Worm (Caenorhabditis elegans) whole organism, L3 larva: ENCODE results near the gene osm-9.

Source experiments
- ceh-9 ChIP-seq: sonication (generic microtip); optimal IDR thresholded peaks from 2 replicates; lab custom pipeline; 2018; ENCODE audit warnings: missing biosample characterization, missing genetic modification characterization
- elt-1 ChIP-seq: fragments of 150-350 bp; optimal IDR thresholded peaks from 2 replicates; lab custom pipeline; 2014; ENCODE audit warnings: missing biosample characterization, missing genetic modification characterization
- elt-2 ChIP-seq: sonication (generic microtip); optimal IDR thresholded peaks from 2 replicates; lab custom pipeline; 2016; ENCODE audit warnings: missing genetic modification reagents, mild to moderate bottlenecking, missing genetic modification characterization, missing compliant biosample characterization
- elt-3 ChIP-seq, 3 experiments: fragments of 150-350 bp in 1 of 3; sonication (generic microtip) in 2 of 3; optimal IDR thresholded peaks; 2 replicates in 2 of 3; 4 replicates in 1 of 3; lab custom pipeline; 2014 to 2017; ENCODE audit warnings: missing biosample characterization in 3 of 3, missing genetic modification characterization in 3 of 3
- fkh-10 ChIP-seq: sonication (generic microtip); optimal IDR thresholded peaks from 2 replicates; lab custom pipeline; 2017; ENCODE audit warnings: missing biosample characterization, missing genetic modification reagents, missing genetic modification characterization
- fkh-2 ChIP-seq: fragments of 150-350 bp; optimal IDR thresholded peaks from 2 replicates; lab custom pipeline; 2014; ENCODE audit warnings: missing biosample characterization, missing genetic modification reagents, missing genetic modification characterization
- hmg-11 ChIP-seq: sonication (generic microtip); optimal IDR thresholded peaks from 2 replicates; lab custom pipeline; 2016; ENCODE audit warnings: missing genetic modification characterization, missing compliant biosample characterization
- lin-15B ChIP-seq: fragments of 150-350 bp; optimal IDR thresholded peaks from 2 replicates; lab custom pipeline; 2014; ENCODE audit warnings: missing biosample characterization, missing genetic modification characterization
- lin-39 ChIP-seq: fragments of 150-350 bp; optimal IDR thresholded peaks from 2 replicates; lab custom pipeline; 2018; ENCODE audit warnings: missing biosample characterization, missing genetic modification reagents, missing genetic modification characterization
- mml-1 ChIP-seq: fragments of 150-350 bp; sonication (generic microtip); optimal IDR thresholded peaks from 3 replicates; lab custom pipeline; 2014; ENCODE audit warnings: missing biosample characterization, missing genetic modification characterization
- nhr-12 ChIP-seq: fragments of 150-350 bp; optimal IDR thresholded peaks from 2 replicates; lab custom pipeline; 2014; ENCODE audit warnings: missing biosample characterization, missing genetic modification characterization
- nhr-43 ChIP-seq: sonication (generic microtip); optimal IDR thresholded peaks from 2 replicates; lab custom pipeline; 2016; ENCODE audit warnings: mild to moderate bottlenecking, missing genetic modification characterization, missing compliant biosample characterization; ENCODE audit not compliant: poor library complexity, severe bottlenecking
- nhr-67 ChIP-seq: fragments of 150-350 bp; optimal IDR thresholded peaks from 2 replicates; lab custom pipeline; 2014; ENCODE audit warnings: missing biosample characterization, missing genetic modification characterization
- nhr-77 ChIP-seq: fragments of 150-350 bp; optimal IDR thresholded peaks from 2 replicates; lab custom pipeline; 2014; ENCODE audit warnings: missing biosample characterization, missing genetic modification characterization
- skn-1 ChIP-seq: fragments of 150-350 bp; optimal IDR thresholded peaks from 2 replicates; lab custom pipeline; 2014; ENCODE audit warnings: missing biosample characterization, missing genetic modification characterization
- tbx-2 ChIP-seq: sonication (generic microtip); optimal IDR thresholded peaks from 2 replicates; lab custom pipeline; 2016; ENCODE audit warnings: mild to moderate bottlenecking, missing genetic modification characterization, missing compliant biosample characterization
- unc-62 ChIP-seq: fragments of 150-350 bp; sonication (generic microtip); optimal IDR thresholded peaks from 4 replicates; lab custom pipeline; 2014; ENCODE audit warnings: missing biosample characterization, missing genetic modification reagents, missing genetic modification characterization
- zag-1 ChIP-seq: fragments of 150-350 bp; optimal IDR thresholded peaks from 2 replicates; lab custom pipeline; 2014; ENCODE audit warnings: missing biosample characterization, missing genetic modification characterization

The osm-9 gene

ce11 chrIV:3501981-3502736 is 55.1 kb downstream of the osm-9 start:
- no peak for TF ChIP-seq lin-39 (tag; lab: Kevin White, UChicago)
- no peak for TF ChIP-seq fkh-10 (GFP tag; lab: Kevin White, UChicago)
- no peak for TF ChIP-seq mml-1 (tag; lab: Kevin White, UChicago)
- TF ChIP-seq zag-1 (tag; lab: Kevin White, UChicago): no peak
- TF ChIP-seq ceh-9 (tag; lab: Kevin White, UChicago): no peak
- no peak for TF ChIP-seq tbx-2 (tag; lab: Kevin White, UChicago)
- TF ChIP-seq nhr-12 (tag; lab: Kevin White, UChicago): no peak
- no peak for TF ChIP-seq skn-1 (tag; lab: Kevin White, UChicago)
- TF ChIP-seq nhr-67 (tag; lab: Kevin White, UChicago): no peak
- no peak for TF ChIP-seq elt-2
- no peak for TF ChIP-seq elt-1 (tag; lab: Kevin White, UChicago)
- no peak for TF ChIP-seq unc-62
- TF ChIP-seq lin-15B (tag; lab: Kevin White, UChicago): no peak
- TF ChIP-seq elt-3 (tag; optimal IDR thresholded peaks at IDR 0.05; lab: Kevin White, UChicago): no peak
- TF ChIP-seq nhr-77 (tag; lab: Kevin White, UChicago): no peak
- TF ChIP-seq nhr-43 (tag; lab: Kevin White, UChicago): no peak
- TF ChIP-seq hmg-11 (tag; lab: Kevin White, UChicago): no peak
- no peak for TF ChIP-seq fkh-2 (tag; lab: Kevin White, UChicago)
